Worm (Caenorhabditis elegans): ENCODE results near the gene spp-31.
A peak's percentile ranks its signal among the peaks of the same experiment; 100 is the strongest.

spp-31 gene

DNA sequence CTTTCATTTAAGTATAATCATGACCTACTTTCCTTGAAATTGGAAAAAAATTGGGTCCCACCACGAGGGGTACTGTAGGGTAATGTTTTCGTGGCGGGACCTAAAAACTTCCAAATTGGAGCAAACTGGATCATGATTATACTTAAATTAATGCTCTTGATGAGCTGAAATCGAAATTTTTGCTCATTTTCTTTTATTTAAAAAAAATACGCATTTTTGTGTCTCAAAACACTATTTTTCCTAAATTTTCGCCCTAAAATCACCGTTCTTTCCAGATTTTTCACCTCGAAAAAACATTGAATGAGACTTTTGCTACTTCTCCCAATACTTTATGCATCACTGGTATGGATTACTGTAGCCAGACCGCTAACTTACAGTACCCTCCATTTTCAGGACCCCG is at the start of gene spp-31:
TSS of gene spp-31 (plus strand) at position 301 of the 400 bp plus-strand sequence.
- TF ChIP-seq fos-1 (tag; optimal IDR thresholded peaks at IDR 0.05), result no peak
- TF ChIP-seq ztf-4 (tag; optimal IDR thresholded peaks at IDR 0.05), result no peak
- no peak for TF ChIP-seq lin-15B (tag; optimal IDR thresholded peaks at IDR 0.05)

DNA sequence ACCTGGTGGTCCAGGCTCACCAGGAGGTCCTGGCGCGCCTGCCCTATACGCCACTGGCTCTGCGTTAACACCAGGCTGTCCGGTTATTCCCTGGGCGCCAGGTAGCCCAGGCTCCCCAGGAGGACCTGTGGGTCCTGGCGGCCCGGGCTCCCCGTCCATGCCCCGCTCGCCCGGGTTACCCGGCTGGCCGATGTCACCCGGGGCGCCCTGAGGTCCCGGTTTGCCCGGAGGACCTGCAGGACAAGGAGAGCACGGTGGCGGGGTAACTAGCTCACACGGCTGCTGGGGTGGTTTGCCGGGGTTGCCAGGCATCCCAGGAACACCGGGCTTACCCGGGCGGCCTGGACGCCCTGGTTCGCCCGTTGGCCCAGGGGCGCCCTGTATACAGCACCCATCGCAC is 48.3 kb upstream of the spp-31 start:
- no peak for TF ChIP-seq nfya-1 (tag; optimal IDR thresholded peaks at IDR 0.05; ENCODE audit: insufficient read depth)
- no peak for TF ChIP-seq elt-1 (tag; optimal IDR thresholded peaks at IDR 0.05)
- no peak for TF ChIP-seq unc-39 (tag; optimal IDR thresholded peaks at IDR 0.05)
- TF ChIP-seq egl-5 (tag; optimal IDR thresholded peaks at IDR 0.05), result no peak
- no peak for TF ChIP-seq R02D3.7 (tag; optimal IDR thresholded peaks at IDR 0.05)
- no peak for TF ChIP-seq lin-39 (tag; optimal IDR thresholded peaks at IDR 0.05)
- no peak for TF ChIP-seq skn-1 (tag; optimal IDR thresholded peaks at IDR 0.05)
- no peak for TF ChIP-seq tbx-2 (tag; optimal IDR thresholded peaks at IDR 0.05)

DNA sequence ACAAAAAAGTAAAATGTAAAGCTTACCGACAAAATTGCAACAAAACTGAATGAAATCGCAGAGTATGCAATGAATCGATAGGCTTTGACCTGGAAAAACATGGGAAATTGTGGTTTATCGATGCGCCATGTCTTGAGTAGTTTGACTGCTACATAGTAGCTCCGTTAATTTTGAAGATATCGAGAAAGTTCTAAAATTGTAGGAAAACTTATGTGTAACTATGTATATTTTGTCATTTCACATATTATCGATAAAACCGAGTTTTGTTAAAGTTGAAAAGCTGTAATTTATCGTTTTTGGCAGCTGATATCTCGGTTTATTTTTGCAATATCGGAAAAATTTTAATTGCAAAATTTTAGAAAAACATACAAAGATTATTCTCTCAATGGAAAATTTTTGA is 47.2 kb upstream of the spp-31 start, which contains the start of gene col-105:
TSS of gene col-105 (minus strand) at position 101 of the 400 bp plus-strand sequence.
- TF ChIP-seq nhr-11 (tag; optimal IDR thresholded peaks at IDR 0.05) (no peak), egl-27 (tag; optimal IDR thresholded peaks at IDR 0.05) (no peak), pha-4 (tag; optimal IDR thresholded peaks at IDR 0.05) (no peak), elt-2 (tag; optimal IDR thresholded peaks at IDR 0.05) (no peak), R02D3.7 (tag; optimal IDR thresholded peaks at IDR 0.05) (no peak), fos-1 (tag; optimal IDR thresholded peaks at IDR 0.05) (no peak), lsy-12 (tag; optimal IDR thresholded peaks at IDR 0.05) (no peak), unc-62 (GFP tag; optimal IDR thresholded peaks at IDR 0.05) (no peak), mdl-1 (tag; optimal IDR thresholded peaks at IDR 0.05) (no peak), ceh-28 (tag; optimal IDR thresholded peaks at IDR 0.05) (no peak), nhr-12 (tag; optimal IDR thresholded peaks at IDR 0.05) (no peak), ztf-11 (tag; optimal IDR thresholded peaks at IDR 0.05) (no peak), ceh-16 (tag; optimal IDR thresholded peaks at IDR 0.05) (no peak), nhr-23 (tag; optimal IDR thresholded peaks at IDR 0.05) (no peak), nhr-76 (tag; optimal IDR thresholded peaks at IDR 0.05) (no peak), zag-1 (tag; optimal IDR thresholded peaks at IDR 0.05) (no peak), nhr-25 (tag; optimal IDR thresholded peaks at IDR 0.05) (no peak), ztf-4 (tag; optimal IDR thresholded peaks at IDR 0.05) (no peak), daf-12 (tag; optimal IDR thresholded peaks at IDR 0.05) (no peak)

DNA sequence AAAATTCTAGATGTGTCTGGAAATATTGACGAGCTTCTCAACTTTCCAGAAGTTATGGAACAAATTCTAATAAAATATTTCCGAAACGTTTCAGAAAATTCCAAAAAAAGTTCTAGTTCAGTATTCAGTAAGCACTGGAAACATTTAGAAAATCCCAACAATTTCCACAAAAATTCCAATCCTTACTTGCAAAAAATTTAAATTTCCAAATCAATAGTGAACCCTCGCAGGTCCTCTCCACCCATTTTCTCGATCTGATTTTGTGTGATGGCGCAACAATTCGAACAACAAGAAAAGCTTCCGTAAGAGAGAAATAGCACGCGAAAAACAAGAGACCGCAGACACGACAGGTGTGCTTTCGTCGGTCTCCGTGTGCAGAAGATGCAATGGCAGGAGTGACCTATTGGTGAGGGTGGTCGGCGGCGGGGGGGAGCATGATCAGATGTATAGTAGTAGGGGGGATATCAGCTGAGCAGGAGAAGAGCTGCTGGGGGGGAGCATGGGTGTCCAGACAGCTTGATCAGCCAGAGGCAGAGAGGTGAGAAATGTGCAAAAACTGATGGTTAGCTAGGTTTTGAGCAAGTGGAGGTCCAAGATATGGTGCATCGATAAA is 44.6 kb upstream of the spp-31 start:
- TF ChIP-seq nhr-11 (tag; optimal IDR thresholded peaks at IDR 0.05) (no peak), nhr-67 (tag; optimal IDR thresholded peaks at IDR 0.05) (no peak), ztf-4 (tag; optimal IDR thresholded peaks at IDR 0.05) (no peak), lin-15B (tag; optimal IDR thresholded peaks at IDR 0.05) (no peak), eor-1 (tag; optimal IDR thresholded peaks at IDR 0.05) (no peak), ZK546.5 (tag; optimal IDR thresholded peaks at IDR 0.05) (no peak), nfya-1 (tag; optimal IDR thresholded peaks at IDR 0.05; ENCODE audit: insufficient read depth) (peak; percentile 1)

DNA sequence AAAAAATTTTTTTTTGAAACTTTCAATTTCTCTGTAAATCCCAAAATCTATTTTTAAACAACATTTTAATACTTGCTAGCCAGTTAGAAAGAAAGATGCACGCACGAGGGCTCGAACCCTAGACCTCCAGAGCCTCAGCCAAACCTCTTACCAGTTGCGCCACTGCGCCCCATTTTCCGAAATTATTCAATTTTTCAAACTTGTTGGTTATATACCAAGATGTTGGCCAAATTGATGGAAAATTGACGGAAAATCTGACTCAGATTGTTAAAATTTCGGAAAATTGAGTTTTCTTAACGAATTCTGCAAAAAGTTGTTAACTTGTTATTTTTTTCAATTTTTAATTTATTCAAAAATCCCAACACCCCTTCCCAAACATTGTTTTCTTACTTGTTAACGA is 40.6 kb upstream of the spp-31 start:
- TF ChIP-seq nhr-76 (tag; optimal IDR thresholded peaks at IDR 0.05) (no peak), fos-1 (tag; optimal IDR thresholded peaks at IDR 0.05) (no peak), fkh-2 (tag; optimal IDR thresholded peaks at IDR 0.05) (no peak), elt-1 (tag; optimal IDR thresholded peaks at IDR 0.05) (no peak), ceh-9 (tag; optimal IDR thresholded peaks at IDR 0.05) (no peak), daf-12 (tag; optimal IDR thresholded peaks at IDR 0.05) (no peak), nhr-43 (tag; optimal IDR thresholded peaks at IDR 0.05; ENCODE audit: poor library complexity, severe bottlenecking) (no peak), pha-4 (tag; optimal IDR thresholded peaks at IDR 0.05) (no peak), skn-1 (tag; optimal IDR thresholded peaks at IDR 0.05) (no peak), nhr-12 (tag; optimal IDR thresholded peaks at IDR 0.05) (no peak), ceh-16 (tag; optimal IDR thresholded peaks at IDR 0.05) (no peak), sea-2 (GFP tag; optimal IDR thresholded peaks at IDR 0.05) (no peak), lin-39 (tag; optimal IDR thresholded peaks at IDR 0.05) (no peak), snpc-4 (tag; optimal IDR thresholded peaks at IDR 0.05) (no peak), ama-1 (optimal IDR thresholded peaks at IDR 0.05) (no peak), eor-1 (tag; optimal IDR thresholded peaks at IDR 0.05) (no peak), nfya-1 (tag; optimal IDR thresholded peaks at IDR 0.05; ENCODE audit: insufficient read depth) (no peak), unc-39 (tag; optimal IDR thresholded peaks at IDR 0.05) (no peak), unc-62 (GFP tag; optimal IDR thresholded peaks at IDR 0.05) (no peak)

Measured in whole organism, L3 larva.